Fruit fly (Drosophila melanogaster) whole organism, embryonic: ENCODE data around the gene CG34300.

Source experiments
- CG14965 ChIP-seq: fragments of 200-800 bp; sonication (Bioruptor generic); optimal IDR thresholded peaks from 2 replicates; lab custom pipeline; 2016; ENCODE audit warnings: missing biosample characterization, missing genetic modification characterization, borderline replicate concordance
- CG15479 ChIP-seq: fragments of 200-800 bp; sonication (Bioruptor generic); optimal IDR thresholded peaks from 3 replicates; lab custom pipeline; 2019; ENCODE audit warnings: missing biosample characterization, mild to moderate bottlenecking, missing genetic modification characterization, moderate library complexity
- CG30020 ChIP-seq: fragments of 200-800 bp; optimal IDR thresholded peaks from 2 replicates; lab custom pipeline; 2019; ENCODE audit warnings: missing biosample characterization, mild to moderate bottlenecking, missing genetic modification characterization, moderate library complexity
- CG4730 ChIP-seq: fragments of 200-800 bp; sonication (Bioruptor generic); IDR thresholded peaks from 2 replicates; pipeline ENCODE4 v1.3.6; 2022; ENCODE audit warnings: missing biosample characterization, missing genetic modification characterization
- CG6791 ChIP-seq: fragments of 200-800 bp; sonication (Bioruptor generic); IDR thresholded peaks from 3 replicates; pipeline ENCODE4 v1.3.6; 2022; ENCODE audit warnings: missing biosample characterization, missing genetic modification characterization; ENCODE audit not compliant: partially characterized antibody
- D ChIP-seq, 2 experiments: fragments of 200-800 bp in 1 of 2; fragments of >200 bp in 1 of 2; sonication (Bioruptor generic) in 1 of 2; optimal IDR thresholded peaks; 2 replicates in 1 of 2; 3 replicates in 1 of 2; lab custom pipeline; 2017; ENCODE audit warnings: mild to moderate bottlenecking in 1 of 2, missing biosample characterization in 1 of 2, missing genetic modification characterization in 1 of 2, missing genetic modification reagents in 1 of 2
- Dll ChIP-seq: fragments of 200-800 bp; sonication (Bioruptor generic); IDR thresholded peaks from 4 replicates; pipeline ENCODE4 v1.3.6; 2022; ENCODE audit warnings: missing biosample characterization, missing genetic modification characterization; ENCODE audit not compliant: partially characterized antibody
- HmgD ChIP-seq: fragments of 200-800 bp; sonication (Bioruptor generic); optimal IDR thresholded peaks from 3 replicates; lab custom pipeline; 2016; ENCODE audit warnings: missing biosample characterization, missing genetic modification characterization
- Nf-YC ChIP-seq: fragments of 200-800 bp; optimal IDR thresholded peaks from 3 replicates; lab custom pipeline; 2019; ENCODE audit warnings: missing biosample characterization, mild to moderate bottlenecking, missing genetic modification characterization, moderate library complexity
- ewg ChIP-seq: fragments of 200-800 bp; sonication (Bioruptor generic); optimal IDR thresholded peaks from 3 replicates; lab custom pipeline; 2017; ENCODE audit warnings: mild to moderate bottlenecking, missing biosample characterization, missing genetic modification reagents, missing genetic modification characterization
- gro ChIP-seq: fragments of 200-800 bp; sonication (Bioruptor generic); optimal IDR thresholded peaks from 2 replicates; lab custom pipeline; 2016; ENCODE audit warnings: missing biosample characterization, missing genetic modification characterization

dm6 chr3R:30270318-30271119, 35.9 kb downstream of the CG34300 start:
- TF ChIP-seq D (optimal IDR thresholded peaks at IDR 0.05; lab: Kevin White, UChicago) (no peak), D (GFP tag; optimal IDR thresholded peaks at IDR 0.05; lab: Kevin White, UChicago) (no peak), CG14965 (GFP tag; lab: Kevin White, UChicago) (no peak), gro (GFP tag; lab: Kevin White, UChicago) (no peak), ewg (GFP tag; lab: Kevin White, UChicago) (no peak), CG30020 (tag; lab: Kevin White, UChicago) (no peak), Nf-YC (tag; lab: Kevin White, UChicago) (no peak), CG15479 (GFP tag; lab: Kevin White, UChicago) (no peak), CG6791 (GFP tag; lab: Robert Waterston, UW) (no peak), HmgD (GFP tag; lab: Kevin White, UChicago) (no peak), Dll (no peak), CG4730 (GFP tag; lab: Robert Waterston, UW) (no peak)
